Worm (Caenorhabditis elegans): ENCODE measurements around the gene R07E3.1.

Gene R07E3.1

ce11 chrX:10358083-10358482 lies 17.1 kb upstream of the R07E3.1 start, which contains the start of gene efhc-1:
efhc-1 (plus strand) TSS chrX:10358383.
- TF ChIP-seq sea-1 (GFP tag; conservative IDR thresholded peaks at IDR 0.05), result no peak
- no peak for TF ChIP-seq ceh-13 (GFP tag; optimal IDR thresholded peaks at IDR 0.05)
- TF ChIP-seq tra-4 (tag; optimal IDR thresholded peaks at IDR 0.05), result no peak
- TF ChIP-seq ets-7 (tag; optimal IDR thresholded peaks at IDR 0.05), result no peak
- TF ChIP-seq ceh-36 (tag; optimal IDR thresholded peaks at IDR 0.05), result no peak
- no peak for TF ChIP-seq hnd-1 (tag; optimal IDR thresholded peaks at IDR 0.05)
- TF ChIP-seq tbx-11 (GFP tag; IDR thresholded peaks at IDR 0.05), result no peak
- TF ChIP-seq ama-1 (optimal IDR thresholded peaks at IDR 0.05), result no peak
- TF ChIP-seq flt-1 (GFP tag; IDR thresholded peaks at IDR 0.05), result no peak
- TF ChIP-seq hmg-4 (GFP tag; optimal IDR thresholded peaks at IDR 0.05), result no peak

ce11 chrX:10355650-10356049 lies 14.7 kb upstream of the R07E3.1 start, which contains the start of gene R07E3.7:
R07E3.7 (minus strand) TSS chrX:10355750.
- TF ChIP-seq hnd-1 (tag; optimal IDR thresholded peaks at IDR 0.05) (no peak), F13C5.2 (tag; optimal IDR thresholded peaks at IDR 0.05) (no peak), ets-7 (tag; optimal IDR thresholded peaks at IDR 0.05) (no peak)

- TF ChIP-seq B0310.2 (tag; optimal IDR thresholded peaks at IDR 0.05) (no peak), ceh-13 (GFP tag; optimal IDR thresholded peaks at IDR 0.05) (no peak), F13C5.2 (tag; optimal IDR thresholded peaks at IDR 0.05) (no peak), hmg-4 (GFP tag; optimal IDR thresholded peaks at IDR 0.05) (no peak), scrt-1 (GFP tag; IDR thresholded peaks at IDR 0.05) (no peak)
Measured at ce11 chrX:10353857-10354256, 12.9 kb upstream of the R07E3.1 start.

- TF ChIP-seq ama-1 (optimal IDR thresholded peaks at IDR 0.05) (no peak), ets-7 (tag; optimal IDR thresholded peaks at IDR 0.05) (no peak), tbx-37 (GFP tag; conservative IDR thresholded peaks at IDR 0.05) (no peak), B0310.2 (tag; optimal IDR thresholded peaks at IDR 0.05) (no peak), hnd-1 (tag; optimal IDR thresholded peaks at IDR 0.05) (no peak), aly-1 (tag; optimal IDR thresholded peaks at IDR 0.05) (no peak), pes-1 (GFP tag; IDR thresholded peaks at IDR 0.05) (no peak), sea-1 (GFP tag; conservative IDR thresholded peaks at IDR 0.05) (no peak), tra-4 (tag; optimal IDR thresholded peaks at IDR 0.05) (no peak), hmg-4 (GFP tag; optimal IDR thresholded peaks at IDR 0.05) (no peak), scrt-1 (GFP tag; IDR thresholded peaks at IDR 0.05) (no peak)
Measured at ce11 chrX:10350151-10350550, 9.2 kb upstream of the R07E3.1 start.

ce11 chrX:10340044-10340443 lies 917 bp downstream of the R07E3.1 start:
- no peak for TF ChIP-seq hmbx-1 (tag; optimal IDR thresholded peaks at IDR 0.05)
- no peak for TF ChIP-seq ceh-36 (tag; optimal IDR thresholded peaks at IDR 0.05)
- no peak for TF ChIP-seq aly-1 (tag; optimal IDR thresholded peaks at IDR 0.05)
- no peak for TF ChIP-seq flt-1 (GFP tag; IDR thresholded peaks at IDR 0.05)
- no peak for TF ChIP-seq tbx-37 (GFP tag; conservative IDR thresholded peaks at IDR 0.05)
- no peak for TF ChIP-seq F13C5.2 (tag; optimal IDR thresholded peaks at IDR 0.05)
- no peak for TF ChIP-seq tra-4 (tag; optimal IDR thresholded peaks at IDR 0.05)

- no peak for TF ChIP-seq F13C5.2 (tag; optimal IDR thresholded peaks at IDR 0.05)
- no peak for TF ChIP-seq tra-4 (tag; optimal IDR thresholded peaks at IDR 0.05)
- no peak for TF ChIP-seq tbx-37 (GFP tag; conservative IDR thresholded peaks at IDR 0.05)
- no peak for TF ChIP-seq B0310.2 (tag; optimal IDR thresholded peaks at IDR 0.05)
- TF ChIP-seq pes-1 (GFP tag; IDR thresholded peaks at IDR 0.05), result no peak
- TF ChIP-seq sea-1 (GFP tag; conservative IDR thresholded peaks at IDR 0.05), result no peak
- TF ChIP-seq aly-1 (tag; optimal IDR thresholded peaks at IDR 0.05), result no peak
- TF ChIP-seq ets-7 (tag; optimal IDR thresholded peaks at IDR 0.05), result no peak
- TF ChIP-seq ceh-13 (GFP tag; optimal IDR thresholded peaks at IDR 0.05), result no peak
- no peak for TF ChIP-seq ama-1 (optimal IDR thresholded peaks at IDR 0.05)
- TF ChIP-seq scrt-1 (GFP tag; IDR thresholded peaks at IDR 0.05), result no peak
- no peak for TF ChIP-seq hnd-1 (tag; optimal IDR thresholded peaks at IDR 0.05)
- no peak for TF ChIP-seq ceh-36 (tag; optimal IDR thresholded peaks at IDR 0.05)
- TF ChIP-seq flt-1 (GFP tag; IDR thresholded peaks at IDR 0.05), result no peak
Measured at ce11 chrX:10338761-10339160, 2.2 kb downstream of the R07E3.1 start.

ce11 chrX:10338100-10338499 lies 2.9 kb downstream of the R07E3.1 start, which contains the start of gene cut-5:
cut-5 (minus strand) TSS chrX:10338200.
- no peak for TF ChIP-seq tra-4 (tag; optimal IDR thresholded peaks at IDR 0.05)

- TF ChIP-seq aly-1 (tag; optimal IDR thresholded peaks at IDR 0.05) (peak; percentile 51), tbx-37 (GFP tag; conservative IDR thresholded peaks at IDR 0.05) (0 out of 2 replicates have a peak, but pooled peaks have one; percentile 24), tbx-11 (GFP tag; IDR thresholded peaks at IDR 0.05) (no peak), hnd-1 (tag; optimal IDR thresholded peaks at IDR 0.05) (no peak)
Measured at ce11 chrX:10336592-10336991, 4.4 kb downstream of the R07E3.1 start.

- TF ChIP-seq F13C5.2 (tag; optimal IDR thresholded peaks at IDR 0.05) (no peak), hnd-1 (tag; optimal IDR thresholded peaks at IDR 0.05) (no peak), hmbx-1 (tag; optimal IDR thresholded peaks at IDR 0.05) (no peak), tbx-37 (GFP tag; conservative IDR thresholded peaks at IDR 0.05) (no peak), tra-4 (tag; optimal IDR thresholded peaks at IDR 0.05) (no peak), ceh-36 (tag; optimal IDR thresholded peaks at IDR 0.05) (no peak), aly-1 (tag; optimal IDR thresholded peaks at IDR 0.05) (no peak)
Measured at ce11 chrX:10336138-10336537, 4.8 kb downstream of the R07E3.1 start, which contains the start of gene idpa-3. idpa-3 (plus strand) TSS chrX:10336438.

Data from whole organism, early embryonic.